Worm (Caenorhabditis elegans) whole organism, L4/young adult: ENCODE data around the gene prdx-6.

Source experiments
- W03F9.2 ChIP-seq: fragments of 150-350 bp; optimal IDR thresholded peaks from 2 replicates; lab custom pipeline; 2014; ENCODE audit warnings: missing biosample characterization, missing genetic modification characterization
- dao-5 ChIP-seq: sonication (generic microtip); optimal IDR thresholded peaks from 2 replicates; lab custom pipeline; 2016; ENCODE audit warnings: missing genotype, missing genetic modification characterization, moderate library complexity, missing compliant biosample characterization
- him-1 ChIP-seq: sonication (generic microtip); optimal IDR thresholded peaks from 2 replicates; lab custom pipeline; 2016; ENCODE audit warnings: missing genotype, missing genetic modification reagents, missing genetic modification characterization, missing compliant biosample characterization

DNA sequence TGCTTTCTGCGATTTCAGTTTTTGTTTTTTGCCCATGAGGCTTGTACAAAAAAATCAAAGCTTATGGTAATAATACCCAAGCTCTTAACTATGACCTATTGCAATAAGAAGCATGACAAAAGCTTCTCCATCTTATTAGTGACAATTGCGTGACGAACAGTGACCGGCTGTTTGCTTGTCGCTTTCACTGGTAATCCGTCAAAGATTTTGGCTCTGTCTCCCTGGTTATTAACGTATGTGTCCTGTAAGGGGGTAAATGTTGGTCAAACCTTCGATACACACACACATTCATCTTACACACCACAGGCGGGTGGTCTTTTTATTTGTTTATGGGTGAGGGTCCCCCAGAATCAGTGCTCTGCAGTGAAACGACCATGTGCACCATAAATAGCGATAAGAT is 44.2 kb upstream of the prdx-6 start:
- TF ChIP-seq dao-5 (tag; lab: Kevin White, UChicago): no peak
- TF ChIP-seq him-1: no peak
- no peak for TF ChIP-seq W03F9.2
